Fruit fly (Drosophila melanogaster) whole organism, embryonic: ENCODE data around the gene CG7530.

Source experiments
- Ada2b ChIP-seq: fragments of 200-800 bp; sonication (Bioruptor generic); IDR thresholded peaks from 2 replicates; pipeline ENCODE4 v1.3.6; 2022; ENCODE audit warnings: missing biosample characterization, missing genetic modification characterization
- Atf6 ChIP-seq: fragments of 200-800 bp; sonication (Bioruptor generic); IDR thresholded peaks from 2 replicates; pipeline ENCODE4 v1.3.6; 2022; ENCODE audit warnings: missing biosample characterization, missing genetic modification characterization
- BEAF-32 ChIP-seq: fragments of 200-800 bp; sonication (Bioruptor generic); optimal IDR thresholded peaks from 3 replicates; lab custom pipeline; 2017; ENCODE audit warnings: missing biosample characterization, missing genetic modification characterization, mild to moderate bottlenecking, moderate library complexity, missing genetic modification reagents
- CG10321 ChIP-seq: fragments of 200-800 bp; sonication (Bioruptor generic); IDR thresholded peaks from 2 replicates; pipeline ENCODE4 v1.3.6; 2022; ENCODE audit warnings: missing biosample characterization, missing genetic modification characterization
- CG10462 ChIP-seq: fragments of 200-800 bp; sonication (Bioruptor generic); optimal IDR thresholded peaks from 2 replicates; lab custom pipeline; 2016; ENCODE audit warnings: missing biosample characterization, missing genetic modification characterization
- CG10979 ChIP-seq: fragments of 200-800 bp; sonication (Bioruptor generic); optimal IDR thresholded peaks from 2 replicates; lab custom pipeline; 2018; ENCODE audit warnings: missing biosample characterization, mild to moderate bottlenecking, missing genetic modification characterization, moderate library complexity
- CG15696 ChIP-seq: fragments of 200-800 bp; sonication (Bioruptor generic); optimal IDR thresholded peaks from 2 replicates; lab custom pipeline; 2019; ENCODE audit warnings: missing biosample characterization, mild to moderate bottlenecking, missing genetic modification characterization, moderate library complexity
- CG1602 ChIP-seq: fragments of 200-800 bp; sonication (Bioruptor generic); optimal IDR thresholded peaks from 3 replicates; lab custom pipeline; 2016; ENCODE audit warnings: missing biosample characterization, missing genetic modification characterization
- CG18262 ChIP-seq: fragments of 200-800 bp; optimal IDR thresholded peaks from 3 replicates; lab custom pipeline; 2019; ENCODE audit warnings: missing biosample characterization, mild to moderate bottlenecking, missing genetic modification characterization, moderate library complexity
- CG18764 ChIP-seq: fragments of 200-800 bp; sonication (Bioruptor generic); optimal IDR thresholded peaks from 3 replicates; lab custom pipeline; 2016; ENCODE audit warnings: missing biosample characterization, missing genetic modification characterization
- CG31441 ChIP-seq: fragments of 200-800 bp; sonication (Bioruptor generic); IDR thresholded peaks from 2 replicates; pipeline ENCODE4 v1.3.6; 2022; ENCODE audit warnings: missing biosample characterization, missing genetic modification characterization
- CG43689 ChIP-seq: fragments of 200-800 bp; sonication (Bioruptor generic); IDR thresholded peaks from 2 replicates; pipeline ENCODE4 v1.3.6; 2022; ENCODE audit warnings: missing biosample characterization, missing genetic modification characterization
- CG4424 ChIP-seq: fragments of 200-800 bp; sonication (Bioruptor generic); optimal IDR thresholded peaks from 3 replicates; lab custom pipeline; 2016; ENCODE audit warnings: missing biosample characterization, missing genetic modification characterization
- CG4617 ChIP-seq: fragments of 200-800 bp; sonication (Bioruptor generic); optimal IDR thresholded peaks from 3 replicates; lab custom pipeline; 2016; ENCODE audit warnings: missing biosample characterization, missing genetic modification characterization, borderline replicate concordance
- CG5180 ChIP-seq: fragments of 200-800 bp; sonication (Bioruptor generic); optimal IDR thresholded peaks from 3 replicates; lab custom pipeline; 2017; ENCODE audit warnings: missing biosample characterization, missing genetic modification characterization, mild to moderate bottlenecking, moderate library complexity, missing genetic modification reagents
- CG6654 ChIP-seq: fragments of 200-800 bp; sonication (Bioruptor generic); optimal IDR thresholded peaks from 2 replicates; lab custom pipeline; 2017; ENCODE audit warnings: missing biosample characterization, mild to moderate bottlenecking, missing genetic modification characterization
- CG7786 ChIP-seq: fragments of 200-800 bp; sonication (Bioruptor generic); optimal IDR thresholded peaks from 2 replicates; lab custom pipeline; 2016; ENCODE audit warnings: missing biosample characterization, missing genetic modification characterization
- CG8290 ChIP-seq, 3 experiments: fragments of 200-800 bp; sonication (Bioruptor generic); optimal IDR thresholded peaks; 2 replicates each; lab custom pipeline; 2016 to 2019; ENCODE audit warnings: missing biosample characterization in 3 of 3, missing genetic modification characterization in 3 of 3, mild to moderate bottlenecking in 2 of 3, moderate library complexity in 1 of 3
- CG9437 ChIP-seq: fragments of 200-800 bp; sonication (Bioruptor generic); optimal IDR thresholded peaks from 2 replicates; lab custom pipeline; 2018; ENCODE audit warnings: missing biosample characterization, mild to moderate bottlenecking, missing genetic modification characterization
- Camta ChIP-seq: fragments of 200-800 bp; sonication (Bioruptor generic); optimal IDR thresholded peaks from 2 replicates; lab custom pipeline; 2016; ENCODE audit warnings: missing biosample characterization, missing genetic modification characterization
- CrebB ChIP-seq: fragments of 200-800 bp; sonication (Bioruptor generic); optimal IDR thresholded peaks from 3 replicates; lab custom pipeline; 2018; ENCODE audit warnings: missing biosample characterization, mild to moderate bottlenecking, missing genetic modification characterization
- Deaf1 ChIP-seq: fragments of 200-800 bp; optimal IDR thresholded peaks from 3 replicates; lab custom pipeline; 2019; ENCODE audit warnings: missing biosample characterization, mild to moderate bottlenecking, missing genetic modification characterization, moderate library complexity
- Dll ChIP-seq: fragments of 200-800 bp; sonication (Bioruptor generic); IDR thresholded peaks from 4 replicates; pipeline ENCODE4 v1.3.6; 2022; ENCODE audit warnings: missing biosample characterization, missing genetic modification characterization; ENCODE audit not compliant: partially characterized antibody
- Fer1 ChIP-seq: fragments of 200-800 bp; sonication (Bioruptor generic); optimal IDR thresholded peaks from 2 replicates; lab custom pipeline; 2017; ENCODE audit warnings: missing biosample characterization, mild to moderate bottlenecking, missing genetic modification characterization
- Hr51 ChIP-seq, 2 experiments: fragments of 200-800 bp; sonication (Bioruptor generic); optimal IDR thresholded peaks; 2 replicates in 1 of 2; 3 replicates in 1 of 2; lab custom pipeline; 2016 to 2018; ENCODE audit warnings: missing biosample characterization in 2 of 2, missing genetic modification characterization in 2 of 2, mild to moderate bottlenecking in 1 of 2, moderate library complexity in 1 of 2
- Hr78 ChIP-seq, 2 experiments: fragments of 200-800 bp in 1 of 2; fragments of >200 bp in 1 of 2; sonication (Bioruptor generic) in 1 of 2; optimal IDR thresholded peaks; 2 replicates each; lab custom pipeline; 2017 to 2019; ENCODE audit warnings: missing biosample characterization in 2 of 2, missing genetic modification characterization in 2 of 2, mild to moderate bottlenecking in 1 of 2, moderate library complexity in 1 of 2
- MTF-1 ChIP-seq: fragments of 200-800 bp; sonication (Bioruptor generic); optimal IDR thresholded peaks from 2 replicates; lab custom pipeline; 2018; ENCODE audit warnings: missing biosample characterization, mild to moderate bottlenecking, missing genetic modification characterization, borderline replicate concordance
- Mad ChIP-seq: fragments of 200-800 bp; sonication (Bioruptor generic); optimal IDR thresholded peaks from 2 replicates; lab custom pipeline; 2016; ENCODE audit warnings: missing biosample characterization, missing genetic modification characterization
- Nf-YA ChIP-seq: fragments of 200-800 bp; sonication (Bioruptor generic); IDR thresholded peaks from 2 replicates; pipeline ENCODE4 v1.3.6; 2022; ENCODE audit warnings: missing biosample characterization, missing genetic modification characterization
- Oli ChIP-seq: fragments of 200-800 bp; sonication (Bioruptor generic); optimal IDR thresholded peaks from 2 replicates; lab custom pipeline; 2018; ENCODE audit warnings: missing biosample characterization, mild to moderate bottlenecking, missing genetic modification characterization, moderate library complexity
- PHDP ChIP-seq: fragments of 200-800 bp; sonication (Bioruptor generic); optimal IDR thresholded peaks from 3 replicates; lab custom pipeline; 2018; ENCODE audit warnings: missing biosample characterization, mild to moderate bottlenecking, missing genetic modification characterization, moderate library complexity
- Stat92E ChIP-seq, 3 experiments: fragments of >200 bp in 2 of 3; fragments of 200-800 bp in 1 of 3; sonication (Bioruptor generic) in 1 of 3; optimal IDR thresholded peaks; 2 replicates each; lab custom pipeline; 2017 to 2019; ENCODE audit warnings: missing biosample characterization in 3 of 3, missing genetic modification characterization in 3 of 3, mild to moderate bottlenecking in 1 of 3, moderate library complexity in 1 of 3
- Xbp1 ChIP-seq: fragments of 200-800 bp; sonication (Bioruptor generic); optimal IDR thresholded peaks from 3 replicates; lab custom pipeline; 2016; ENCODE audit warnings: missing biosample characterization, mild to moderate bottlenecking, missing genetic modification characterization
- aop ChIP-seq: fragments of 200-800 bp; sonication (Bioruptor generic); IDR thresholded peaks from 2 replicates; pipeline ENCODE4 v1.3.6; 2022; ENCODE audit warnings: missing biosample characterization, missing genetic modification characterization
- ato ChIP-seq: fragments of 200-800 bp; sonication (Bioruptor generic); IDR thresholded peaks from 2 replicates; pipeline ENCODE4 v1.3.6; 2022; ENCODE audit warnings: missing biosample characterization, missing genetic modification characterization; ENCODE audit not compliant: partially characterized antibody
- bigmax ChIP-seq: fragments of 200-800 bp; sonication (Bioruptor generic); optimal IDR thresholded peaks from 2 replicates; lab custom pipeline; 2018; ENCODE audit warnings: missing biosample characterization, mild to moderate bottlenecking, missing genetic modification characterization
- fd64A ChIP-seq: fragments of 200-800 bp; sonication (Bioruptor generic); optimal IDR thresholded peaks from 3 replicates; lab custom pipeline; 2018; ENCODE audit warnings: missing biosample characterization, mild to moderate bottlenecking, missing genetic modification characterization
- hth ChIP-seq: fragments of >200 bp; optimal IDR thresholded peaks from 2 replicates; lab custom pipeline; 2017; ENCODE audit warnings: inconsistent platforms
- insv ChIP-seq, 2 experiments: fragments of 200-800 bp; sonication (Bioruptor generic); optimal IDR thresholded peaks; 3 replicates each; lab custom pipeline; 2016 to 2018; ENCODE audit warnings: missing biosample characterization in 2 of 2, missing genetic modification characterization in 2 of 2
- pan ChIP-seq, 4 experiments: fragments of >200 bp in 3 of 4; fragments of 200-800 bp in 1 of 4; sonication (Bioruptor generic) in 1 of 4; optimal IDR thresholded peaks in 3 of 4; IDR thresholded peaks in 1 of 4; 2 replicates each; pipeline versions ENCODE4 v1.3.6 to Lab custom; 2017 to 2022; ENCODE audit warnings: missing biosample characterization in 2 of 4, missing genetic modification characterization in 2 of 4, mixed read lengths in 1 of 4
- peb ChIP-seq: fragments of 200-800 bp; sonication (Bioruptor generic); IDR thresholded peaks from 2 replicates; pipeline ENCODE4 v1.3.6; 2022; ENCODE audit warnings: missing biosample characterization, missing genetic modification characterization
- pita ChIP-seq: fragments of 200-800 bp; sonication (Bioruptor generic); optimal IDR thresholded peaks from 2 replicates; lab custom pipeline; 2017; ENCODE audit warnings: missing biosample characterization, mild to moderate bottlenecking, missing genetic modification characterization
- sd ChIP-seq: fragments of 200-800 bp; sonication (Bioruptor generic); optimal IDR thresholded peaks from 3 replicates; lab custom pipeline; 2018; ENCODE audit warnings: missing biosample characterization, mild to moderate bottlenecking, missing genetic modification characterization, moderate library complexity
- sisA ChIP-seq: fragments of 200-800 bp; sonication (Bioruptor generic); IDR thresholded peaks from 2 replicates; pipeline ENCODE4 v1.3.6; 2022; ENCODE audit warnings: missing biosample characterization, missing genetic modification characterization
- sug ChIP-seq: fragments of 200-800 bp; optimal IDR thresholded peaks from 2 replicates; lab custom pipeline; 2019; ENCODE audit warnings: missing biosample characterization, mild to moderate bottlenecking, missing genetic modification characterization, moderate library complexity
- tgo ChIP-seq: fragments of 200-800 bp; sonication (Bioruptor generic); IDR thresholded peaks from 3 replicates; pipeline ENCODE4 v1.3.6; 2022; ENCODE audit warnings: missing biosample characterization, missing genetic modification characterization
- tin ChIP-seq: fragments of 200-800 bp; sonication (Bioruptor generic); optimal IDR thresholded peaks from 3 replicates; lab custom pipeline; 2016; ENCODE audit warnings: missing biosample characterization, missing genetic modification characterization
- trh ChIP-seq: fragments of 200-800 bp; sonication (Bioruptor generic); optimal IDR thresholded peaks from 2 replicates; lab custom pipeline; 2016; ENCODE audit warnings: missing biosample characterization, missing genetic modification characterization

The CG7530 gene

DNA sequence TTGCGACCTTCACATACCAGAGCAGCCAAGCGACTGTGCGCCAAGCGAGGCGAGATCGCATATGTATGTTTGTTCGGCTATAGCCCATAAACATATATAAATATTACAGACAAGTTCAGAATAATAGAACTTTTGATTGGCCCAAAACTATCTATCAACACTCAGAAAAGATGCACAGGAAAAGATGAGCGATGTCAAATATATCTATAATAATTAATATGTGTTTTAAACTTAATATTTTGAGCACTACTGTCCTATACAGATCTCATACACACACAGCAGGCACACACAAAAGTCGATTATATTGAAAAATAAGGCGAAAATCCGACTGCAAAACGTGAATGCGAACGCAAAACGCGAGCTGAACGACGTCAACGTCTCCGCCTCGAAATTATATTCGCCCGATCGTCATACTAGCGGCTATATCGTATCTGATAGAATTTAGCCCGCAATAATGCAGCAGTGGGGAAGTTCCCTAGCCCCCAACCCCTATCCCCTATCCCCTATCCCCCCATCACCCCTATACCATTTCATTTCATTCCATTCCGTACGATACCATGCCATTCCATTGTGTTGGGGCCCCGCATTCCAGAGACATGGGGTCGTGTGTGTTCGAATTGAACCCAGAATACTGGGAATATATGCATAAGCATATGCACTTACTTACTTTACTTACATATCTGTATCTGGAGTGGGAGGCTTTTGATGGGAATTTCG, 19.7 kb downstream of the CG7530 start (continued):
- no peak for TF ChIP-seq CG4424
- peak; percentile 42; the same call in 2 of the 3 replicates for TF ChIP-seq tgo (GFP tag; lab: Robert Waterston, UW)
- no peak for TF ChIP-seq CG43689 (GFP tag; lab: Robert Waterston, UW)
- peak in 1 of 2 experiments; percentile 9 for TF ChIP-seq Hr51 (GFP tag; optimal IDR thresholded peaks at IDR 0.05; lab: Kevin White, UChicago)
- TF ChIP-seq Oli (tag; lab: Kevin White, UChicago), result peak; percentile 3
- TF ChIP-seq CG10321 (GFP tag; lab: Robert Waterston, UW), result no peak
- TF ChIP-seq peb (GFP tag; lab: Robert Waterston, UW), result no peak
- no peak for TF ChIP-seq CG6654
- TF ChIP-seq sug (tag; lab: Kevin White, UChicago), result no peak
- no peak for TF ChIP-seq aop (GFP tag; lab: Robert Waterston, UW)
- no peak for TF ChIP-seq trh (GFP tag; lab: Kevin White, UChicago)
- peak in 1 of 2 experiments; percentile 20 for TF ChIP-seq Hr78 (GFP tag; optimal IDR thresholded peaks at IDR 0.05; lab: Kevin White, UChicago)
- TF ChIP-seq PHDP, result peak; percentile 25
- 0 out of 2 replicates have a peak, but pooled peaks have one; percentile 13 for TF ChIP-seq CG31441 (GFP tag; lab: Robert Waterston, UW)
- TF ChIP-seq CG1602 (GFP tag; lab: Kevin White, UChicago), result no peak
- TF ChIP-seq Camta, result no peak
- no peak for TF ChIP-seq CG10979
- no peak for TF ChIP-seq CG8290 (GFP tag; optimal IDR thresholded peaks at IDR 0.05; lab: Kevin White, UChicago)
- TF ChIP-seq CG8290 (tag; optimal IDR thresholded peaks at IDR 0.05; lab: Kevin White, UChicago), result peak in 1 of 2 experiments; percentile 21
- TF ChIP-seq sisA (GFP tag; lab: Robert Waterston, UW), result no peak
- no peak for TF ChIP-seq CG5180 (GFP tag; lab: Kevin White, UChicago)
- TF ChIP-seq BEAF-32 (GFP tag; lab: Kevin White, UChicago), result no peak
- TF ChIP-seq tin (GFP tag; lab: Kevin White, UChicago), result no peak
- no peak for TF ChIP-seq Mad (GFP tag; lab: Kevin White, UChicago)
- TF ChIP-seq Nf-YA (GFP tag; lab: Robert Waterston, UW), result no peak
- TF ChIP-seq CG15696 (tag; lab: Kevin White, UChicago), result no peak
- TF ChIP-seq bigmax (GFP tag; lab: Kevin White, UChicago), result no peak
- TF ChIP-seq pan (optimal IDR thresholded peaks at IDR 0.05; lab: Kevin White, UChicago), result no peak
- TF ChIP-seq pan (GFP tag; optimal IDR thresholded peaks at IDR 0.05 in 1 of 2, IDR thresholded peaks at IDR 0.05 in 1 of 2), result peak in 1 of 2 experiments; percentile 54
- no peak for TF ChIP-seq ato (GFP tag; lab: Robert Waterston, UW)
- no peak for TF ChIP-seq CG18262 (tag; lab: Kevin White, UChicago)
- peak; percentile 25 for TF ChIP-seq Fer1 (GFP tag; lab: Kevin White, UChicago)
- peak; percentile 52; the same call in 1 of the 2 replicates for TF ChIP-seq Atf6 (GFP tag; lab: Robert Waterston, UW)
- TF ChIP-seq CG9437 (GFP tag; lab: Kevin White, UChicago), result no peak
- TF ChIP-seq Dll (GFP tag; lab: Robert Waterston, UW), result no peak
- no peak for TF ChIP-seq CG18764
- TF ChIP-seq Stat92E (GFP tag; optimal IDR thresholded peaks at IDR 0.05; lab: Kevin White, UChicago), result no peak
- TF ChIP-seq Deaf1, result peak; percentile 16
- TF ChIP-seq hth (lab: Kevin White, UChicago), result no peak
- TF ChIP-seq CrebB (tag; lab: Kevin White, UChicago), result no peak
- peak; percentile 89 for TF ChIP-seq sd (tag; lab: Kevin White, UChicago)
- no peak for TF ChIP-seq CG4617 (GFP tag; lab: Kevin White, UChicago)
- TF ChIP-seq pita (GFP tag; lab: Kevin White, UChicago), result no peak
- no peak for TF ChIP-seq insv (GFP tag; optimal IDR thresholded peaks at IDR 0.05; lab: Kevin White, UChicago)
- TF ChIP-seq fd64A (GFP tag; lab: Kevin White, UChicago), result no peak
- TF ChIP-seq MTF-1 (GFP tag; lab: Kevin White, UChicago), result no peak
- TF ChIP-seq CG7786, result no peak
- no peak for TF ChIP-seq CG10462
- peak; percentile 45 for TF ChIP-seq Ada2b (GFP tag; lab: Robert Waterston, UW)
- TF ChIP-seq Xbp1 (GFP tag; lab: Kevin White, UChicago), result no peak
